Worm (Caenorhabditis elegans) whole organism, L1 larva: ENCODE results near the gene ifd-1.

Experiments
- aly-2 ChIP-seq: fragments of 150-350 bp; optimal IDR thresholded peaks from 2 replicates; lab custom pipeline; 2014; ENCODE audit warnings: missing biosample characterization, missing genetic modification characterization
- egl-27 ChIP-seq, 2 experiments: fragments of 150-350 bp in 1 of 2; sonication (generic microtip); optimal IDR thresholded peaks; 3 replicates each; lab custom pipeline; 2017 to 2018; ENCODE audit warnings: missing biosample characterization in 2 of 2, missing genetic modification characterization in 2 of 2, missing genetic modification reagents in 2 of 2
- fkh-10 ChIP-seq: sonication (generic microtip); optimal IDR thresholded peaks from 2 replicates; lab custom pipeline; 2017; ENCODE audit warnings: missing biosample characterization, missing genetic modification reagents, missing genetic modification characterization
- jun-1 ChIP-seq: fragments of 150-350 bp; optimal IDR thresholded peaks from 2 replicates; lab custom pipeline; 2014; ENCODE audit warnings: missing biosample characterization, missing genetic modification reagents, missing genetic modification characterization
- nhr-11 ChIP-seq: fragments of 150-350 bp; optimal IDR thresholded peaks from 2 replicates; lab custom pipeline; 2014; ENCODE audit warnings: missing biosample characterization, missing genetic modification characterization
- nhr-237 ChIP-seq: fragments of 150-350 bp; optimal IDR thresholded peaks from 2 replicates; lab custom pipeline; 2014; ENCODE audit warnings: missing biosample characterization, missing genetic modification characterization
- nhr-76 ChIP-seq: sonication (generic microtip); optimal IDR thresholded peaks from 2 replicates; lab custom pipeline; 2017; ENCODE audit warnings: missing biosample characterization, missing genetic modification characterization
- skn-1 ChIP-seq: fragments of 150-350 bp; optimal IDR thresholded peaks from 2 replicates; lab custom pipeline; 2014; ENCODE audit warnings: missing biosample characterization, missing genetic modification characterization
- sox-4 ChIP-seq: sonication (generic microtip); optimal IDR thresholded peaks from 2 replicates; lab custom pipeline; 2016; ENCODE audit warnings: missing genetic modification characterization, missing compliant biosample characterization
- unc-62 ChIP-seq: fragments of 150-350 bp; optimal IDR thresholded peaks from 2 replicates; lab custom pipeline; 2014; ENCODE audit warnings: missing biosample characterization, missing genetic modification reagents, missing genetic modification characterization

ce11 chrX:8797653-8798052, 26.6 kb downstream of the ifd-1 start:
- TF ChIP-seq aly-2 (tag; lab: Kevin White, UChicago) (no peak), egl-27 (tag; optimal IDR thresholded peaks at IDR 0.05; lab: Kevin White, UChicago) (no peak), nhr-76 (no peak), skn-1 (tag; lab: Kevin White, UChicago) (no peak), jun-1 (tag; lab: Kevin White, UChicago) (no peak), sox-4 (tag; lab: Kevin White, UChicago) (no peak), unc-62 (GFP tag; lab: Kevin White, UChicago) (no peak), fkh-10 (GFP tag; lab: Kevin White, UChicago) (no peak), nhr-237 (tag; lab: Kevin White, UChicago) (no peak), nhr-11 (tag; lab: Kevin White, UChicago) (no peak)
